Fruit fly (Drosophila melanogaster) whole organism, larva: ENCODE data around the gene CG17919.

ENCODE experiments used
- noc ChIP-seq: fragments of 200-800 bp; sonication (Bioruptor generic); optimal IDR thresholded peaks from 3 replicates; lab custom pipeline; 2019; ENCODE audit warnings: missing biosample characterization, mild to moderate bottlenecking, missing genetic modification characterization, moderate library complexity

CG17919 gene

dm6 chr3R:6341668-6342067, 2.2 kb upstream of the CG17919 start, which contains the start of gene CG17917:
TSS of gene CG17917 (plus strand) at chr3R:6341968.
- TF ChIP-seq noc: no peak

- no peak for TF ChIP-seq noc
Measured at dm6 chr3R:6342702-6343101, 1.1 kb upstream of the CG17919 start, which contains the start of gene CG10298. TSS of gene CG10298 (plus strand) at chr3R:6343002.

DNA sequence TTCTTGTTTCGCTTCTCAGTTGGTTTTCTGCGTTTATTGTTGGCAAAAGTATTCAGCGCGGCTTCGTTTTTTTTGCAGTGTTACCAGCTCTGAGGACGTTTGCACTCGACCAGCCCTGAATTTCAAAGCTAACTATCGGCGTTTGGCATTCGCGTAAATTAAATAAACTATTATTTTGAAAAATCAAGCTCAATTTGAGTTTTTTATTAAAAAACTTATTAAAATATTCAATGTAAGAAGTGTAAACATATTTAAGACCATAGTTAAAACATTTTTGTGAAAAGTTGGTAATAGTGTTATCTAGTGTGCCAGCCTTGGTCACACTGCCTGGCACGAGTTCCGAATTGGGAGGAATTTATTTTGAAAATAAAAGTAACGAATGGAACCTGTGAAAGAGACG, 2.0 kb downstream of the CG17919 start, which contains the start of the genes SmD2 and CG18048:
Gene SmD2, minus strand, starts transcription at position 98 of the 400 bp plus-strand sequence.
Gene CG18048, plus strand, starts transcription at position 298 of the 400 bp plus-strand sequence.
- no peak for TF ChIP-seq noc

DNA sequence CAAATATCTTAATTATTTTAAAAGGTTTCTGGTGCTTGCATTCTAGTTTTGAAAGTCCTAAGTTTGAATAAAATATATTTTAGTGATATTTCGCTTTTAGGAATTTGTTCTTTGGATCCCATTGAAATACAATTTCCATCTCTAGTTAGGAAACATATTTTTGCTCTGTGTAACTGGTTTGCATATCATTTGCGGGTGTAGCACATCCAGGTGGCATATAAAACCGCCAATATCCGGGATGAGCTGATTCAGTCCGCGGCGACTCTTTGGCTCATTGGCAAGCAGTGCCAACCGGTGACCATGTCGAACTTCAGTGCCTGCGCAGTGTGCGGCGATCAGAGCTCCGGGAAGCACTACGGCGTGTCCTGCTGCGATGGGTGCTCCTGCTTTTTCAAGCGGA, 5.1 kb downstream of the CG17919 start, which contains the start of gene Hr83:
Gene Hr83, plus strand, starts transcription at position 301 of the 400 bp plus-strand sequence.
- TF ChIP-seq noc: no peak

DNA sequence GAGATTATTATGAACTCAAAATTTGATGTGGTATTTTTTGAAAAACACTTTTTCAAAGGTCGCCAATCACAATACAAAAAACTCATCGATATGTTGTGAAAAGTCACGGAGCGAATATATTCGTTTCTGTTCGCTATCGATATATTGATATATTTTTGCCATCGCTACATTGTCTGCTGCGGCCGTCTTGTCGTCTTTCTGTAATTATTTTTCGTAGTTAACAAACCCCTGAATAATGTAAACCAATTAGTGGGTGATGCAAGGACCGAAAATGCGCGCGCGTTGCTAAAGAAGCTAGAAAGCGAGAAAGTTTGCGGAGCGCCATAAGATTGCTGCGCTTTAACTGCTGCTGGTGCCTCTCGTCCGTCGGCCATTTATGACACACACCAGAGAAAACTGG, 6.9 kb downstream of the CG17919 start, which contains the start of gene Pak:
Gene Pak, plus strand, starts transcription at position 142 of the 400 bp plus-strand sequence.
- TF ChIP-seq noc: no peak

DNA sequence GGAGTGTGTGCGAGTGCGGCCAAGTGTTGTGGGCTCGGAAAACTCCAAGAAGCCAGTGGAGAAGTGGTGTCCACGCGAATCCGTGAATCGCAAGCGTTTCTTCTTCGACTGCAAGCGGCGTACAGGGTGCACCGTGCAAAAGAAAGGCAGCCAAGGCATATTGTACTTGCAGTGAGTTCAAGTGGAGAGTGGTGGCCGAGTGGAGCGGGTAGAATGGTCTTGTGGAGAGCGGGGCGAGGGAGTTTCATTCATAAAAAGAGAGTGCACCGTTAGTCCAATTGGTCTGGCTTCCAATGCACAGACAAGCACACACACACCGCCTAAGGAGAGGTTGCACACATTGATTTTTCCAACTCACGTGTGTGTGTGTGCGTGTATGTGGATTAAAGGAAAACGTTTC, 7.4 kb downstream of the CG17919 start:
- no peak for TF ChIP-seq noc

- peak; percentile 19 for TF ChIP-seq noc
Measured at dm6 chr3R:6351696-6352378, 8.0 kb downstream of the CG17919 start.

DNA sequence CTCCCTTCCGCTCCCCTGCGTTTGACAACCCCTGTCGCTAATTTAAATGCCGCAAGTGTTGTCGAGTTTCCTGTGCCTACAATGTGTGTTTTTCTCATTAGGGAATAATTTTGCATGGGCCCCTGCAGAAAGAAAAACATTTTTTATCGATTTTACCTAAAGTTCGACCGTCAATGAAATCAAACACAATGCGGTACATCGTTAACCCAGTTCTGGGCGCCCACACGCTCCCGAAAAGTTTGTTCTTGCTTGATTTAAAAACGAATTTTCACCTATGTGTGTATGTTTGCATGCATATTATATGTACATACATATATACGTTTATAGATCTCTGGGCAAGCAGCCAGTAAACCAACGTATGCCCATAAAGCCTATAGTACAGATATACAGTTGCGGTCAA, 8.6 kb downstream of the CG17919 start:
- no peak for TF ChIP-seq noc

- TF ChIP-seq noc: peak; percentile 15
Measured at dm6 chr3R:6352893-6353623, 9.2 kb downstream of the CG17919 start.

dm6 chr3R:6353624-6354352, 10.0 kb downstream of the CG17919 start:
- peak; percentile 91 for TF ChIP-seq noc

DNA sequence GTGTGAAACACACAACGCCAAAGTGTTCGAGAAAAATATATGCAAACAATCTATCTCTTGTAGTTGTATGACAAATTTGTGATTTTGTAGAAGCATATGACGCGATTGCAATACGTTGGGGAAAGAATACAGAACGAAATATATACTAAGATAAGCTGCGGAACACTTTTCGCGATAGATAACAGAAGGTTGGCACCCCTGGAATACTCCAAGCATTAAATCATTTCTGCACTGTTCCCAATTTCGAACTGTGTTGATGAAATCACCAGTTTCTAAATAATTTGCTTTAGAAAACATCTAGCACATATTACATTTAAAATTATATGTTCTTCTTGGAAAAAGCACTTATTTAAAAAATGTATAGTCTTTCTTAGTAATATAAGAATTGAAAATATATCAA, 10.6 kb downstream of the CG17919 start:
- no peak for TF ChIP-seq noc

dm6 chr3R:6368100-6368499, 24.3 kb downstream of the CG17919 start, which contains the start of gene CG42724:
TSS of gene CG42724 (minus strand) at chr3R:6368288.
- TF ChIP-seq noc: no peak

DNA sequence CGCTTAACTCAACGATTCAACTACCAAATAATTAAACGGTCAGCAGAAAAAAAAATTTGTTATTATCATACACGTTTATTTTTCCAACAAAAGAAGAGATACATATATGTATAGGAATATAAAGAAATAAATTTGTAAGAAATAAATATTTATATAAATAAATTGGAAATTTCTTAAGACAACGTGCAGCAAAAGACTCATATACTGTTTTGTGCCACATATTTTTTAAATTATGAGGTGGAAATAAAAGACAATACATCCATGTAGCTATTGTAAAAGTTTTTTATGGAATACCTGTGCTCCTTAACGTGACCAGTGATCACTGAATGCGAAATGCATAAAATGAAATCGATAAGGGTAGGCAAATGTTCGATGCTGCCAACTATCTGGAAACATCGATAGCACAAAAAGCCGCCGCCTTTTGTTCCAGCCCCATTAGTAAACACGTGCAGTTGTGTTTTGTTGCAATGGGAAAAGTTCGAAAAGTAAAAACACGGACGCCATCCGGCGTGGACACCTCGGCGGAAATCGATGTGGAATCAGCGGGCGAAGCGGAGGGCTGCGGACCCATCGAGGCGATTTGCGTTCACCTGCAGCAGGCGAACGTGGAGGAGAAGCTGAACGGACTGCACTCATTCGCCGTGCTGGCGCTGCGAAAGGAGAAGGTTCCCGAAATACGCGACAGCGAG, 24.9 kb downstream of the CG17919 start, which contains the start of gene CG10286:
Gene CG10286, plus strand, starts transcription at position 416 of the 689 bp plus-strand sequence.
- TF ChIP-seq noc: no peak

dm6 chr3R:6373512-6374306, 29.9 kb downstream of the CG17919 start:
- TF ChIP-seq noc: peak; percentile 21

DNA sequence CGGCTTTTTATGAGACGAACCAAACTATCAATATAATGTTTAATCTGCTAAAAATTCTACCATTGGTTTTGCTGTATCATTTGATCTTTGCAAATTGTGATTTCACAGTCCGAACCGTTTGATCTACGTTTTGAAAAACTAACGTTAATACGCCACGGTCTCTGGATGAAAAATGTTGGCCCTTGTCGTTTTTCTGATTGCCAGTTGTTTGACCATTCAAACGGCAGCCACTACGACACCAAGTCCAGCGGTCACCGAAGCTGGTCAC, 30.4 kb downstream of the CG17919 start, which contains the start of gene CG42564:
Gene CG42564, plus strand, starts transcription at position 169 of the 268 bp plus-strand sequence.
- TF ChIP-seq noc: no peak
